Fruit fly (Drosophila melanogaster) whole organism, embryonic: ENCODE data around the gene CG1161.
A peak's percentile ranks its signal among the peaks of the same experiment; 100 is the strongest.

Source experiments
- Atf-2 ChIP-seq: fragments of 200-800 bp; sonication (Bioruptor generic); optimal IDR thresholded peaks from 2 replicates; lab custom pipeline; 2016; ENCODE audit warnings: missing biosample characterization, missing genetic modification characterization
- Atf6 ChIP-seq: fragments of 200-800 bp; sonication (Bioruptor generic); IDR thresholded peaks from 2 replicates; pipeline ENCODE4 v1.3.6; 2022; ENCODE audit warnings: missing biosample characterization, missing genetic modification characterization
- B-H2 ChIP-seq: fragments of 200-800 bp; sonication (Bioruptor generic); optimal IDR thresholded peaks from 2 replicates; lab custom pipeline; 2018; ENCODE audit warnings: missing biosample characterization, mild to moderate bottlenecking, missing genetic modification characterization
- CG10147 ChIP-seq: fragments of 200-800 bp; sonication (Bioruptor generic); optimal IDR thresholded peaks from 2 replicates; lab custom pipeline; 2019; ENCODE audit warnings: missing biosample characterization, mild to moderate bottlenecking, missing genetic modification characterization, moderate library complexity
- CG10462 ChIP-seq: fragments of 200-800 bp; sonication (Bioruptor generic); optimal IDR thresholded peaks from 2 replicates; lab custom pipeline; 2016; ENCODE audit warnings: missing biosample characterization, missing genetic modification characterization
- CG11398 ChIP-seq: fragments of 200-800 bp; sonication (Bioruptor generic); optimal IDR thresholded peaks from 2 replicates; lab custom pipeline; 2016; ENCODE audit warnings: missing biosample characterization, missing genetic modification characterization
- CG11695 ChIP-seq: fragments of 200-800 bp; sonication (Bioruptor generic); IDR thresholded peaks from 3 replicates; pipeline ENCODE4 v1.3.6; 2022; ENCODE audit warnings: missing biosample characterization, missing genetic modification characterization
- CG13123 ChIP-seq: fragments of 200-800 bp; sonication (Bioruptor generic); optimal IDR thresholded peaks from 2 replicates; lab custom pipeline; 2016; ENCODE audit warnings: missing biosample characterization, missing genetic modification characterization
- CG13894 ChIP-seq: fragments of 200-800 bp; sonication (Bioruptor generic); optimal IDR thresholded peaks from 3 replicates; lab custom pipeline; 2018; ENCODE audit warnings: missing biosample characterization, mild to moderate bottlenecking, missing genetic modification characterization, moderate library complexity
- CG14441 ChIP-seq: fragments of 200-800 bp; sonication (Bioruptor generic); IDR thresholded peaks from 2 replicates; pipeline ENCODE4 v1.3.6; 2022; ENCODE audit warnings: missing biosample characterization, missing genetic modification characterization
- CG14667 ChIP-seq: fragments of 200-800 bp; sonication (Bioruptor generic); IDR thresholded peaks from 2 replicates; pipeline ENCODE4 v1.3.6; 2022; ENCODE audit warnings: missing biosample characterization, missing genetic modification characterization
- CG15479 ChIP-seq: fragments of 200-800 bp; sonication (Bioruptor generic); optimal IDR thresholded peaks from 3 replicates; lab custom pipeline; 2019; ENCODE audit warnings: missing biosample characterization, mild to moderate bottlenecking, missing genetic modification characterization, moderate library complexity
- CG16815 ChIP-seq: fragments of 200-800 bp; sonication (Bioruptor generic); optimal IDR thresholded peaks from 3 replicates; lab custom pipeline; 2017; ENCODE audit warnings: missing biosample characterization, mild to moderate bottlenecking, missing genetic modification characterization
- CG17359 ChIP-seq: fragments of 200-800 bp; sonication (Bioruptor generic); optimal IDR thresholded peaks from 3 replicates; lab custom pipeline; 2018; ENCODE audit warnings: missing biosample characterization, mild to moderate bottlenecking, missing genetic modification characterization, moderate library complexity
- CG2712 ChIP-seq: fragments of 200-800 bp; optimal IDR thresholded peaks from 3 replicates; lab custom pipeline; 2019; ENCODE audit warnings: missing biosample characterization, mild to moderate bottlenecking, missing genetic modification characterization, moderate library complexity
- CG3065 ChIP-seq: fragments of 200-800 bp; sonication (Bioruptor generic); optimal IDR thresholded peaks from 2 replicates; lab custom pipeline; 2016; ENCODE audit warnings: missing biosample characterization, missing genetic modification characterization
- CG42726 ChIP-seq: fragments of 200-800 bp; sonication (Bioruptor generic); IDR thresholded peaks from 2 replicates; pipeline ENCODE4 v1.3.6; 2022; ENCODE audit warnings: missing biosample characterization, missing genetic modification characterization; ENCODE audit not compliant: partially characterized antibody
- CG4282 ChIP-seq: fragments of 200-800 bp; sonication (Bioruptor generic); optimal IDR thresholded peaks from 2 replicates; lab custom pipeline; 2016; ENCODE audit warnings: missing biosample characterization, missing genetic modification characterization
- CG4328 ChIP-seq: fragments of 200-800 bp; sonication (Bioruptor generic); optimal IDR thresholded peaks from 3 replicates; lab custom pipeline; 2017; ENCODE audit warnings: missing biosample characterization, missing genetic modification reagents, missing genetic modification characterization
- CG4707 ChIP-seq: fragments of 200-800 bp; sonication (Bioruptor generic); optimal IDR thresholded peaks from 2 replicates; lab custom pipeline; 2018; ENCODE audit warnings: missing biosample characterization, mild to moderate bottlenecking, missing genetic modification characterization, moderate library complexity
- CG5953 ChIP-seq: fragments of 200-800 bp; sonication (Bioruptor generic); IDR thresholded peaks from 2 replicates; pipeline ENCODE4 v1.3.6; 2022; ENCODE audit warnings: missing biosample characterization, missing genetic modification characterization
- CG6854 ChIP-seq: fragments of 200-800 bp; sonication (Bioruptor generic); optimal IDR thresholded peaks from 3 replicates; lab custom pipeline; 2017; ENCODE audit warnings: missing biosample characterization, mild to moderate bottlenecking, missing genetic modification characterization
- CG8089 ChIP-seq: fragments of 200-800 bp; sonication (Bioruptor generic); optimal IDR thresholded peaks from 3 replicates; lab custom pipeline; 2016; ENCODE audit warnings: missing biosample characterization, missing genetic modification characterization
- CG8924 ChIP-seq: fragments of 200-800 bp; optimal IDR thresholded peaks from 3 replicates; lab custom pipeline; 2019; ENCODE audit warnings: missing biosample characterization, mild to moderate bottlenecking, missing genetic modification characterization, moderate library complexity
- Dfd ChIP-seq, 2 experiments: fragments of >200 bp; optimal IDR thresholded peaks; 2 replicates each; lab custom pipeline; 2017; ENCODE audit warnings: missing biosample characterization in 2 of 2, missing genetic modification characterization in 2 of 2
- Dip3 ChIP-seq: fragments of 200-800 bp; sonication (Bioruptor generic); optimal IDR thresholded peaks from 3 replicates; lab custom pipeline; 2016; ENCODE audit warnings: missing biosample characterization, missing genetic modification characterization
- Doc3 ChIP-seq: fragments of 200-800 bp; sonication (Bioruptor generic); IDR thresholded peaks from 3 replicates; pipeline ENCODE4 v1.3.6; 2022; ENCODE audit warnings: missing biosample characterization, missing genetic modification characterization; ENCODE audit not compliant: partially characterized antibody
- Elba2 ChIP-seq: fragments of 200-800 bp; sonication (Bioruptor generic); optimal IDR thresholded peaks from 3 replicates; lab custom pipeline; 2016; ENCODE audit warnings: missing biosample characterization, missing genetic modification characterization
- Ets65A ChIP-seq: fragments of 200-800 bp; sonication (Bioruptor generic); peaks from one replicate; lab custom pipeline; 2016; ENCODE audit warnings: missing biosample characterization, missing genetic modification characterization
- HLH4C ChIP-seq: fragments of 200-800 bp; sonication (Bioruptor generic); IDR thresholded peaks from 3 replicates; pipeline ENCODE4 v1.3.6; 2022; ENCODE audit warnings: missing biosample characterization, missing genetic modification characterization; ENCODE audit not compliant: partially characterized antibody
- Hmr ChIP-seq: fragments of 200-800 bp; sonication (Bioruptor generic); optimal IDR thresholded peaks from 3 replicates; lab custom pipeline; 2017; ENCODE audit warnings: mild to moderate bottlenecking, missing biosample characterization, missing genetic modification reagents, missing genetic modification characterization
- Mad ChIP-seq: fragments of 200-800 bp; sonication (Bioruptor generic); optimal IDR thresholded peaks from 2 replicates; lab custom pipeline; 2016; ENCODE audit warnings: missing biosample characterization, missing genetic modification characterization
- Mrtf ChIP-seq: fragments of 200-800 bp; sonication (Bioruptor generic); IDR thresholded peaks from 3 replicates; pipeline ENCODE4 v1.3.6; 2022; ENCODE audit warnings: missing biosample characterization, missing genetic modification characterization
- Trl ChIP-seq, 3 experiments: fragments of >200 bp in 2 of 3; fragments of 200-800 bp in 1 of 3; sonication (Bioruptor generic) in 1 of 3; optimal IDR thresholded peaks; 2 replicates in 1 of 3; 3 replicates in 2 of 3; lab custom pipeline; 2016 to 2017; ENCODE audit warnings: missing biosample characterization in 1 of 3, missing genetic modification characterization in 1 of 3
- ac ChIP-seq: fragments of 200-800 bp; sonication (Bioruptor generic); optimal IDR thresholded peaks from 3 replicates; lab custom pipeline; 2017; ENCODE audit warnings: missing biosample characterization, mild to moderate bottlenecking, missing genetic modification characterization
- ara ChIP-seq: fragments of 200-800 bp; sonication (Bioruptor generic); IDR thresholded peaks from 2 replicates; pipeline ENCODE4 v1.3.6; 2022; ENCODE audit warnings: missing biosample characterization, missing genetic modification characterization
- her ChIP-seq: fragments of 200-800 bp; sonication (Bioruptor generic); optimal IDR thresholded peaks from 2 replicates; lab custom pipeline; 2016; ENCODE audit warnings: missing biosample characterization, missing genetic modification characterization
- jumu ChIP-seq: fragments of 200-800 bp; sonication (Bioruptor generic); optimal IDR thresholded peaks from 3 replicates; lab custom pipeline; 2016; ENCODE audit warnings: missing biosample characterization, missing genetic modification characterization
- ken ChIP-seq: fragments of 200-800 bp; sonication (Bioruptor generic); IDR thresholded peaks from 3 replicates; pipeline ENCODE4 v1.3.6; 2022; ENCODE audit warnings: missing biosample characterization, missing genetic modification characterization
- maf-S ChIP-seq: fragments of 200-800 bp; sonication (Bioruptor generic); optimal IDR thresholded peaks from 2 replicates; lab custom pipeline; 2016; ENCODE audit warnings: missing biosample characterization, missing genetic modification characterization
- nerfin-2 ChIP-seq: fragments of 200-800 bp; sonication (Bioruptor generic); IDR thresholded peaks from 2 replicates; pipeline ENCODE4 v1.3.6; 2022; ENCODE audit warnings: missing biosample characterization, missing genetic modification characterization; ENCODE audit not compliant: partially characterized antibody
- pfk ChIP-seq: fragments of 200-800 bp; sonication (Bioruptor generic); optimal IDR thresholded peaks from 2 replicates; lab custom pipeline; 2018; ENCODE audit warnings: missing biosample characterization, mild to moderate bottlenecking, missing genetic modification characterization, moderate library complexity
- pros ChIP-seq: fragments of 200-800 bp; sonication (Bioruptor generic); optimal IDR thresholded peaks from 3 replicates; lab custom pipeline; 2019; ENCODE audit warnings: missing biosample characterization, mild to moderate bottlenecking, missing genetic modification characterization, moderate library complexity
- psq ChIP-seq: fragments of 200-800 bp; sonication (Bioruptor generic); optimal IDR thresholded peaks from 2 replicates; lab custom pipeline; 2017; ENCODE audit warnings: missing biosample characterization, missing genetic modification characterization
- sc ChIP-seq, 3 experiments: fragments of >200 bp in 2 of 3; fragments of 200-800 bp in 1 of 3; sonication (Bioruptor generic) in 1 of 3; optimal IDR thresholded peaks; 2 replicates in 2 of 3; 3 replicates in 1 of 3; lab custom pipeline; 2017; ENCODE audit warnings: mild to moderate bottlenecking in 1 of 3, missing biosample characterization in 1 of 3, missing genetic modification characterization in 1 of 3, missing genetic modification reagents in 1 of 3
- sim ChIP-seq: fragments of 200-800 bp; sonication (Bioruptor generic); IDR thresholded peaks from 2 replicates; pipeline ENCODE4 v1.3.6; 2022; ENCODE audit warnings: missing biosample characterization, missing genetic modification characterization
- slbo ChIP-seq: fragments of 200-800 bp; sonication (Bioruptor generic); IDR thresholded peaks from 2 replicates; pipeline ENCODE4 v1.3.6; 2022; ENCODE audit warnings: missing biosample characterization, missing genetic modification characterization
- trem ChIP-seq: fragments of 200-800 bp; optimal IDR thresholded peaks from 3 replicates; lab custom pipeline; 2019; ENCODE audit warnings: missing biosample characterization, mild to moderate bottlenecking, missing genetic modification characterization, moderate library complexity
- twi ChIP-seq: fragments of 200-800 bp; optimal IDR thresholded peaks from 2 replicates; lab custom pipeline; 2019; ENCODE audit warnings: missing biosample characterization, mild to moderate bottlenecking, missing genetic modification characterization, moderate library complexity
- wek ChIP-seq: fragments of 200-800 bp; sonication (Bioruptor generic); optimal IDR thresholded peaks from 3 replicates; lab custom pipeline; 2018; ENCODE audit warnings: missing biosample characterization, mild to moderate bottlenecking, missing genetic modification characterization, moderate library complexity

The CG1161 gene

dm6 chr3R:5393742-5394391, 39.0 kb downstream of the CG1161 start, which contains the start of gene CG1172 (continued):
- TF ChIP-seq wek (GFP tag; lab: Kevin White, UChicago) (no peak), CG3065 (no peak), ac (GFP tag; lab: Kevin White, UChicago) (no peak), CG8924 (tag; lab: Kevin White, UChicago) (no peak), CG14441 (GFP tag; lab: Robert Waterston, UW) (no peak), CG13894 (tag; lab: Kevin White, UChicago) (no peak), pros (GFP tag; lab: Kevin White, UChicago) (no peak), CG2712 (tag; lab: Kevin White, UChicago) (no peak), slbo (GFP tag; lab: Robert Waterston, UW) (no peak), Elba2 (GFP tag; lab: Kevin White, UChicago) (no peak), CG8089 (GFP tag; lab: Kevin White, UChicago) (no peak), CG11695 (GFP tag; lab: Robert Waterston, UW) (peak; percentile 91), psq (no peak), CG4328 (GFP tag; lab: Kevin White, UChicago) (no peak), CG17359 (tag; lab: Kevin White, UChicago) (no peak), ara (no peak), CG5953 (no peak), CG42726 (GFP tag; lab: Robert Waterston, UW) (no peak), ken (GFP tag; lab: Robert Waterston, UW) (no peak), CG4707 (GFP tag; lab: Kevin White, UChicago) (no peak), CG10462 (GFP tag; lab: Kevin White, UChicago) (no peak), Mrtf (GFP tag; lab: Robert Waterston, UW) (no peak), Dfd (GFP tag; optimal IDR thresholded peaks at IDR 0.05; lab: Kevin White, UChicago) (no peak), Mad (GFP tag; lab: Kevin White, UChicago) (no peak), CG4282 (no peak), Trl (optimal IDR thresholded peaks at IDR 0.05; lab: Kevin White, UChicago) (no peak), Trl (GFP tag; optimal IDR thresholded peaks at IDR 0.05; lab: Kevin White, UChicago) (no peak), twi (tag; lab: Kevin White, UChicago) (no peak), CG14667 (GFP tag; lab: Robert Waterston, UW) (no peak), CG13123 (GFP tag; lab: Kevin White, UChicago) (no peak), Atf-2 (GFP tag; lab: Kevin White, UChicago) (no peak), HLH4C (GFP tag; lab: Robert Waterston, UW) (peak; percentile 69), Hmr (GFP tag; lab: Kevin White, UChicago) (peak; percentile 72), CG10147 (GFP tag; lab: Kevin White, UChicago) (no peak), Doc3 (peak; percentile 66), Dip3 (GFP tag; lab: Kevin White, UChicago) (no peak), Atf6 (GFP tag; lab: Robert Waterston, UW) (no peak), CG11398 (GFP tag; lab: Kevin White, UChicago) (no peak), Ets65A (GFP tag; lab: Kevin White, UChicago) (peak; percentile 77), pfk (GFP tag; lab: Kevin White, UChicago) (no peak), sim (no peak), nerfin-2 (GFP tag; lab: Robert Waterston, UW) (peak; percentile 14; the same call in 1 of the 2 replicates), CG6854 (GFP tag; lab: Kevin White, UChicago) (no peak), jumu (no peak), CG15479 (GFP tag; lab: Kevin White, UChicago) (no peak), sc (optimal IDR thresholded peaks at IDR 0.05; lab: Kevin White, UChicago) (no peak), sc (GFP tag; optimal IDR thresholded peaks at IDR 0.05; lab: Kevin White, UChicago) (no peak), CG16815 (GFP tag; lab: Kevin White, UChicago) (no peak), her (no peak), B-H2 (GFP tag; lab: Kevin White, UChicago) (peak; percentile 29), trem (tag; lab: Kevin White, UChicago) (peak; percentile 83), maf-S (no peak)
